Worm (Caenorhabditis elegans) whole organism, L2 larva: ENCODE results near the gene F20D6.2.

ENCODE experiments used
- C34F6.9 ChIP-seq: fragments of 150-350 bp; optimal IDR thresholded peaks from 2 replicates; lab custom pipeline; 2014; ENCODE audit warnings: missing biosample characterization, missing genetic modification characterization
- F13H6.1 ChIP-seq: sonication (generic microtip); optimal IDR thresholded peaks from 2 replicates; lab custom pipeline; 2016; ENCODE audit warnings: missing genetic modification characterization, missing compliant biosample characterization
- R02D3.7 ChIP-seq: fragments of 150-350 bp; optimal IDR thresholded peaks from 2 replicates; lab custom pipeline; 2014; ENCODE audit warnings: missing biosample characterization, missing genetic modification characterization
- Y55F3AM.14 ChIP-seq: fragments of 200-800 bp; sonication (Bioruptor generic); optimal IDR thresholded peaks from 2 replicates; lab custom pipeline; 2018; ENCODE audit warnings: mild to moderate bottlenecking, missing genetic modification characterization, missing compliant biosample characterization
- ZK546.5 ChIP-seq: sonication (generic microtip); optimal IDR thresholded peaks from 2 replicates; lab custom pipeline; 2017; ENCODE audit warnings: missing biosample characterization, missing genetic modification characterization
- alr-1 ChIP-seq: fragments of 150-350 bp; optimal IDR thresholded peaks from 2 replicates; lab custom pipeline; 2014; ENCODE audit warnings: missing biosample characterization, missing genetic modification characterization
- ama-1 ChIP-seq: fragments of 150-350 bp; optimal IDR thresholded peaks from 2 replicates; lab custom pipeline; 2018; ENCODE audit warnings: inconsistent platforms
- blmp-1 ChIP-seq: sonication (generic microtip); optimal IDR thresholded peaks from 2 replicates; lab custom pipeline; 2017; ENCODE audit warnings: missing genetic modification characterization, mild to moderate bottlenecking, missing compliant biosample characterization, antibody characterized with exemption, moderate library complexity; ENCODE audit not compliant: insufficient read depth
- ceh-16 ChIP-seq: fragments of 150-350 bp; optimal IDR thresholded peaks from 2 replicates; lab custom pipeline; 2014; ENCODE audit warnings: missing biosample characterization, missing genetic modification characterization
- ceh-82 ChIP-seq: fragments of 150-350 bp; optimal IDR thresholded peaks from 2 replicates; lab custom pipeline; 2014; ENCODE audit warnings: missing biosample characterization, missing genetic modification characterization
- crh-2 ChIP-seq: sonication (generic microtip); optimal IDR thresholded peaks from 2 replicates; lab custom pipeline; 2017; ENCODE audit warnings: missing biosample characterization, missing genetic modification characterization
- dmd-4 ChIP-seq: sonication (generic microtip); optimal IDR thresholded peaks from 2 replicates; lab custom pipeline; 2017; ENCODE audit warnings: missing biosample characterization, missing genetic modification characterization
- egl-27 ChIP-seq: sonication (generic microtip); optimal IDR thresholded peaks from 3 replicates; lab custom pipeline; 2017; ENCODE audit warnings: missing biosample characterization, missing genetic modification reagents, missing genetic modification characterization
- elt-1 ChIP-seq: fragments of 150-350 bp; optimal IDR thresholded peaks from 2 replicates; lab custom pipeline; 2014; ENCODE audit warnings: missing biosample characterization, missing genetic modification characterization
- elt-3 ChIP-seq: sonication (generic microtip); optimal IDR thresholded peaks from 2 replicates; lab custom pipeline; 2017; ENCODE audit warnings: missing biosample characterization, missing genetic modification characterization
- lin-13 ChIP-seq: fragments of 150-350 bp; optimal IDR thresholded peaks from 2 replicates; lab custom pipeline; 2014; ENCODE audit warnings: missing biosample characterization, missing genetic modification reagents, missing genetic modification characterization
- lsy-2 ChIP-seq, 2 experiments: fragments of 150-350 bp in 1 of 2; sonication (generic microtip) in 1 of 2; optimal IDR thresholded peaks; 2 replicates each; lab custom pipeline; 2014 to 2017; ENCODE audit warnings: missing biosample characterization in 2 of 2, missing genetic modification characterization in 2 of 2
- mab-5 ChIP-seq: fragments of 150-350 bp; optimal IDR thresholded peaks from 2 replicates; lab custom pipeline; 2014; ENCODE audit warnings: missing biosample characterization, missing genetic modification characterization
- mbf-1 ChIP-seq: sonication (generic microtip); optimal IDR thresholded peaks from 2 replicates; lab custom pipeline; 2017; ENCODE audit warnings: missing biosample characterization, missing genetic modification characterization
- mdl-1 ChIP-seq, 2 experiments: fragments of 150-350 bp in 1 of 2; sonication (generic microtip) in 1 of 2; optimal IDR thresholded peaks; 2 replicates each; lab custom pipeline; 2017; ENCODE audit warnings: missing biosample characterization in 2 of 2, missing genetic modification characterization in 2 of 2
- nhr-10 ChIP-seq: sonication (generic microtip); optimal IDR thresholded peaks from 2 replicates; lab custom pipeline; 2017; ENCODE audit warnings: missing biosample characterization, missing genetic modification characterization
- nhr-11 ChIP-seq: fragments of 150-350 bp; optimal IDR thresholded peaks from 2 replicates; lab custom pipeline; 2014; ENCODE audit warnings: missing biosample characterization, missing genetic modification characterization
- nhr-12 ChIP-seq: fragments of 150-350 bp; optimal IDR thresholded peaks from 2 replicates; lab custom pipeline; 2014; ENCODE audit warnings: missing biosample characterization, missing genetic modification characterization
- nhr-129 ChIP-seq: fragments of 150-350 bp; optimal IDR thresholded peaks from 2 replicates; lab custom pipeline; 2014; ENCODE audit warnings: missing biosample characterization, missing genetic modification characterization
- nhr-21 ChIP-seq: fragments of 150-350 bp; optimal IDR thresholded peaks from 2 replicates; lab custom pipeline; 2014; ENCODE audit warnings: missing biosample characterization, missing genetic modification characterization
- nhr-23 ChIP-seq: fragments of 150-350 bp; optimal IDR thresholded peaks from 2 replicates; lab custom pipeline; 2014; ENCODE audit warnings: missing biosample characterization, missing genetic modification reagents, missing genetic modification characterization
- nhr-237 ChIP-seq: fragments of 150-350 bp; optimal IDR thresholded peaks from 2 replicates; lab custom pipeline; 2014; ENCODE audit warnings: missing biosample characterization, missing genetic modification characterization
- nhr-25 ChIP-seq: fragments of 150-350 bp; sonication (generic microtip); optimal IDR thresholded peaks from 3 replicates; lab custom pipeline; 2014; ENCODE audit warnings: missing biosample characterization, missing genetic modification characterization
- nhr-77 ChIP-seq: fragments of 150-350 bp; optimal IDR thresholded peaks from 2 replicates; lab custom pipeline; 2014; ENCODE audit warnings: missing biosample characterization, missing genetic modification characterization
- peb-1 ChIP-seq: fragments of 150-350 bp; optimal IDR thresholded peaks from 2 replicates; lab custom pipeline; 2014; ENCODE audit warnings: missing biosample characterization, missing genetic modification characterization
- sma-3 ChIP-seq: sonication (generic microtip); optimal IDR thresholded peaks from 2 replicates; lab custom pipeline; 2016; ENCODE audit warnings: missing genetic modification reagents, missing genetic modification characterization, missing compliant biosample characterization
- sma-9 ChIP-seq, 2 experiments: fragments of 150-350 bp in 1 of 2; sonication (generic microtip) in 1 of 2; optimal IDR thresholded peaks; 2 replicates each; lab custom pipeline; 2014 to 2016; ENCODE audit warnings: missing genetic modification characterization in 2 of 2, mild to moderate bottlenecking in 1 of 2, missing biosample characterization in 1 of 2, missing compliant biosample characterization in 1 of 2, missing genetic modification reagents in 1 of 2, moderate library complexity in 1 of 2
- unc-55 ChIP-seq: fragments of 150-350 bp; sonication (generic microtip); optimal IDR thresholded peaks from 3 replicates; lab custom pipeline; 2014; ENCODE audit warnings: missing biosample characterization, missing genetic modification reagents, missing genetic modification characterization
- zag-1 ChIP-seq: fragments of 150-350 bp; optimal IDR thresholded peaks from 2 replicates; lab custom pipeline; 2014; ENCODE audit warnings: missing biosample characterization, missing genetic modification characterization
- ztf-1 ChIP-seq: fragments of 200-800 bp; sonication (Bioruptor generic); conservative IDR thresholded peaks from 2 replicates; pipeline ENCODE4 v1.3.6; 2022; ENCODE audit warnings: missing genetic modification characterization, missing compliant biosample characterization
- ztf-4 ChIP-seq: fragments of 150-350 bp; optimal IDR thresholded peaks from 2 replicates; lab custom pipeline; 2014; ENCODE audit warnings: missing biosample characterization, missing genetic modification characterization

Gene F20D6.2

DNA sequence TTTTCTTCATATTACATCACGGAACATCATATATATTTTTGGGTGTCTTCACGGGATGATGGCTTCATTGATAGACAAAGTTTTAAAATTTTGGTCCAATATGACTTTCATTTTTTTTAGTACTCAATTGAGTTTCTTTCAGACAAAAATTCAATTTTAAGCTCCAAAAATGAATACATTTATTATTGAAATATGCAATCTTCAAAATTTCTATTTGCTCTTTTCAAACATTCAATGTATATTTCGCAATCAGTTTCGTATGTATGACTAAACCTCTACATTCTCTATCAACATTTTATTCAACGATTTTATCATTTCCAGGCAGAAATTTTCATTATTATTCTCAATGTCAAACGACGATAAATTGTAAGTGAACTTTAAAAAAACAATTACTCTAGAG is 2.5 kb upstream of the F20D6.2 start, which contains the start of gene srp-8:
Gene srp-8 (plus strand): TSS at position 301 of the 400 bp plus-strand sequence.
- TF ChIP-seq mbf-1 (tag; lab: Kevin White, UChicago) = no peak
- TF ChIP-seq C34F6.9 = no peak
- no peak for TF ChIP-seq sma-9 (GFP tag; optimal IDR thresholded peaks at IDR 0.05; lab: Kevin White, UChicago)
- no peak for TF ChIP-seq sma-9 (tag; optimal IDR thresholded peaks at IDR 0.05; lab: Kevin White, UChicago)
- TF ChIP-seq F13H6.1 (tag; lab: Kevin White, UChicago) = no peak
- TF ChIP-seq blmp-1 = no peak
- no peak for TF ChIP-seq zag-1 (tag; lab: Kevin White, UChicago)
- no peak for TF ChIP-seq elt-3
- no peak for TF ChIP-seq nhr-23
- no peak for TF ChIP-seq lin-13
- no peak for TF ChIP-seq lsy-2 (tag; optimal IDR thresholded peaks at IDR 0.05; lab: Kevin White, UChicago)
- TF ChIP-seq ceh-82 (tag; lab: Kevin White, UChicago) = no peak
- TF ChIP-seq elt-1 (tag; lab: Kevin White, UChicago) = no peak
- TF ChIP-seq ztf-1 (GFP tag; lab: Robert Waterston, UW) = no peak
- TF ChIP-seq nhr-11 = no peak
- TF ChIP-seq, all 48 proteins: peak for 0

DNA sequence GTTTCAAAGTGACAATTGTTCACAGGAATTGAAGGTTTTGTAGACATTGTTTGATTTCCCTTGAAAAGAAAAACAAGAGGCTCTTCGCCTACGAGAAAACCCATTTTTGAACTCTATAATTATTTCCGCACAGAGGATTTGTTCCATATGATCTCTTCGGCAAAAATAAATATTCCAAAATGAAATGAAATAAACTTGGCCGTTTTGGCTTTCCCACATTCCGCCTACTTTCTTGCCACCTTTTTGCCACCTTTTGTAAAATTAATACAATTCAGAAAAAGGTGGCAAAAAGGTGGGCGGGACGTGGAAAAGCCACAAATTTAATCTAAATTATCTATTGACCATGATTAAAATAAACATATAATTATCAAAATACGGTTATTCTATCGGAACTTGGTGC is 2.6 kb downstream of the F20D6.2 start, which contains the start of gene F20D6.15:
Gene F20D6.15 (minus strand): TSS at position 47 of the 400 bp plus-strand sequence.
- TF ChIP-seq nhr-10 (tag; lab: Kevin White, UChicago) (no peak), lsy-2 (tag; optimal IDR thresholded peaks at IDR 0.05; lab: Kevin White, UChicago) (no peak), nhr-77 (no peak), lin-13 (no peak), mab-5 (tag; lab: Kevin White, UChicago) (no peak), mdl-1 (tag; optimal IDR thresholded peaks at IDR 0.05; lab: Kevin White, UChicago) (no peak), ZK546.5 (tag; lab: Kevin White, UChicago) (no peak), elt-1 (tag; lab: Kevin White, UChicago) (no peak), unc-55 (no peak), Y55F3AM.14 (GFP tag; lab: Kevin White, UChicago) (no peak), F13H6.1 (tag; lab: Kevin White, UChicago) (no peak), nhr-23 (no peak), ceh-16 (no peak), ztf-4 (tag; lab: Kevin White, UChicago) (no peak), blmp-1 (no peak), peb-1 (tag; lab: Kevin White, UChicago) (no peak)

DNA sequence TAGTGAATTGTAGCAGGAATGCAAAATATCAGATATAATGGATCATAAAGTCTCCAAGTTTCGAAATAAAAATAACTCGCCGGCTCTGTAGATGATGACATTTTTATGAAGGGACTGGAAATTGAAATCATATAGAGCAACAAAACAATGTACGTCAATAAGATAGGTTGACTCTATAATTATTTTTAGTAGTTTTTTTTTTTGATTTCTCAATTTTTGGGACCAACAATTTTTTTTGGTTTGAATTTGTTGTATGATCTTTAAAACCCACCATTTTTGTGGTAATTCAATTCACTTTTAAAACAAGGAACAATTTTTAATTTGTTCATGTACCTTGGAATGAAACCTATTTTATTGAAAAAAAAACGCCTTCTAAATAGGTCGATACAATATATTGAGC is 4.2 kb downstream of the F20D6.2 start, which contains the start of gene F20D6.12:
Gene F20D6.12 (minus strand): TSS at position 101 of the 400 bp plus-strand sequence.
- TF ChIP-seq C34F6.9 (no peak), ztf-4 (tag; lab: Kevin White, UChicago) (no peak), R02D3.7 (tag; lab: Kevin White, UChicago) (no peak), crh-2 (tag; lab: Kevin White, UChicago) (no peak)
- TF ChIP-seq, all 48 proteins: peak for 0

DNA sequence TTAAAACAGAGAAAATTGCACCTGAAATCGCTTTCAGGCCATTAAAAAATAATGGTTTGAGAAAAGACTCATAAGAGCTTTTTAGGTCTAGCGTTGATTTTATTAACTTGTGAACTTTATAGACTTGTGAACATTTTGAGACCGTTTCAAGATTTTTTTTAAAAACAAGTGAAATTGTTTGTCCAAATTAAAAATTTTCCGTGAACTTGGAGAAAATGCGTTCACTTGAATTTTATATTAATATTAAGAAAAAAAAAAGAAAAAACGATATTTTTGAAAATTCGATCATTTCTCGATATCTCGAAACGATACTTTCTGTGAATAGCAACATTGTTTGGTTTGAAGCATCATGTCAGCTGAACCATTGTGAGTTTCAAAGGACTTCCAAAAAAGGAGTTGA is 4.6 kb downstream of the F20D6.2 start, which contains the start of gene F20D6.1:
Gene F20D6.1 (plus strand): TSS at position 301 of the 400 bp plus-strand sequence.
- no peak for TF ChIP-seq ama-1
- no peak for TF ChIP-seq sma-9 (GFP tag; optimal IDR thresholded peaks at IDR 0.05; lab: Kevin White, UChicago)
- no peak for TF ChIP-seq sma-9 (tag; optimal IDR thresholded peaks at IDR 0.05; lab: Kevin White, UChicago)
- no peak for TF ChIP-seq alr-1
- TF ChIP-seq blmp-1 = no peak
- TF ChIP-seq elt-1 (tag; lab: Kevin White, UChicago) = no peak
- no peak for TF ChIP-seq nhr-21 (tag; lab: Kevin White, UChicago)
- TF ChIP-seq sma-3 = no peak
- no peak for TF ChIP-seq lsy-2 (tag; optimal IDR thresholded peaks at IDR 0.05; lab: Kevin White, UChicago)
- no peak for TF ChIP-seq nhr-11
- no peak for TF ChIP-seq mab-5 (tag; lab: Kevin White, UChicago)

DNA sequence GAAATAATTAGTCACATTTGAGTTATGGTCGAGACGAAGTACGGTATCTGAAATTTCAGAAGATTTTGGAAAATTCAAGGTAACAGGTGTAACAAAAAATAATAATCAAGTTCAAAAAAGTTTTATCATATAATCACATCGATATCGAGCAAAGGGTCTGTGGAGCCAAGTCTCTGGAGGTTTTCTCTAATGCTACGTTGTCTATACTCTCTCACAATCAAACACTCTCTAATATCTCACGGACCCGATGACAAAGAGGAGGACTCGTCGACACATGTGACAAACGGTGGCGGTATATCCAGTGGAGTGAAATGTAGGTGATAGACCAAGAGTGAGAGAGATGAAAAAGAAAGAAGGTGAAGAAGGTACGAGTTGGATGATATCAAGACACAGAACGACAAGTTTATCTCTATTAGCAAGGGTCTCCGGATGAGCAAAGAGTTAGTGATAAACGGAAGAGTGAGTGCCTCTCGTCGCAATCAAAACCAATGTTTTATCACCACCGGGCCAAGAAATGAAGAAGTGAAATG is 10.1 kb downstream of the F20D6.2 start, which contains the start of gene F20D6.10:
Gene F20D6.10 (minus strand): TSS at position 51 of the 530 bp plus-strand sequence.
- no peak for TF ChIP-seq ztf-4 (tag; lab: Kevin White, UChicago)
- TF ChIP-seq nhr-11 = no peak
- TF ChIP-seq sma-9 (GFP tag; optimal IDR thresholded peaks at IDR 0.05; lab: Kevin White, UChicago) = peak; percentile 30
- no peak for TF ChIP-seq sma-9 (tag; optimal IDR thresholded peaks at IDR 0.05; lab: Kevin White, UChicago)
- TF ChIP-seq nhr-237 (tag; lab: Kevin White, UChicago) = no peak
- TF ChIP-seq nhr-129 (tag; lab: Kevin White, UChicago) = peak; percentile 56
- TF ChIP-seq lsy-2 (tag; optimal IDR thresholded peaks at IDR 0.05; lab: Kevin White, UChicago) = peak in 1 of 2 experiments; percentile 27
- TF ChIP-seq nhr-25 (tag; lab: Kevin White, UChicago) = no peak
- TF ChIP-seq nhr-12 (tag; lab: Kevin White, UChicago) = no peak
- TF ChIP-seq ceh-82 (tag; lab: Kevin White, UChicago) = no peak
- no peak for TF ChIP-seq mbf-1 (tag; lab: Kevin White, UChicago)
- TF ChIP-seq blmp-1 = no peak
- no peak for TF ChIP-seq ceh-16
- TF ChIP-seq F13H6.1 (tag; lab: Kevin White, UChicago) = peak; percentile 54
- no peak for TF ChIP-seq dmd-4 (tag; lab: Kevin White, UChicago)
- no peak for TF ChIP-seq R02D3.7 (tag; lab: Kevin White, UChicago)
- TF ChIP-seq egl-27 (tag; lab: Kevin White, UChicago) = no peak
- TF ChIP-seq peb-1 (tag; lab: Kevin White, UChicago) = no peak
- TF ChIP-seq, all 48 proteins: peak for 4
